Worm (Caenorhabditis elegans) whole organism, L4 larva: ENCODE measurements around the gene lgc-47.

Source experiments
- F26F4.8 ChIP-seq: fragments of 200-800 bp; sonication (Bioruptor generic); conservative IDR thresholded peaks from 2 replicates; pipeline ENCODE4 v1.3.6; 2022; ENCODE audit warnings: missing genetic modification characterization, missing compliant biosample characterization
- F49E8.2 ChIP-seq: sonication (generic microtip); optimal IDR thresholded peaks from 2 replicates; lab custom pipeline; 2016; ENCODE audit warnings: missing compliant biosample characterization, mild to moderate bottlenecking, missing genetic modification characterization, borderline replicate concordance
- T20F7.1 ChIP-seq: fragments of 200-800 bp; sonication (Bioruptor generic); optimal IDR thresholded peaks from 2 replicates; lab custom pipeline; 2018; ENCODE audit warnings: mild to moderate bottlenecking, missing genetic modification characterization, missing compliant biosample characterization
- ZK337.2 ChIP-seq: fragments of 200-800 bp; sonication (Bioruptor generic); IDR thresholded peaks from 2 replicates; pipeline ENCODE4 v1.3.6; 2022; ENCODE audit warnings: missing genetic modification reagents, missing genetic modification characterization, missing compliant biosample characterization
- ZK546.5 ChIP-seq, 2 experiments: sonication (generic microtip); optimal IDR thresholded peaks; 2 replicates each; lab custom pipeline; 2017; ENCODE audit warnings: missing biosample characterization in 2 of 2, missing genetic modification characterization in 2 of 2
- aha-1 ChIP-seq: fragments of 150-350 bp; peaks from one replicate; lab custom pipeline; 2014; ENCODE audit warnings: missing biosample characterization, missing genetic modification characterization
- ama-1 ChIP-seq: fragments of 150-350 bp; optimal IDR thresholded peaks from 2 replicates; lab custom pipeline; 2014; ENCODE audit warnings: inconsistent platforms, mixed read lengths
- arid-1 ChIP-seq: fragments of 200-800 bp; sonication (Bioruptor generic); conservative IDR thresholded peaks from 2 replicates; pipeline ENCODE4 v1.3.6; 2022; ENCODE audit warnings: missing genetic modification reagents, missing genetic modification characterization, missing compliant biosample characterization
- ceh-20 ChIP-seq: fragments of 200-800 bp; sonication (Bioruptor generic); IDR thresholded peaks from 2 replicates; pipeline ENCODE4 v1.3.6; 2022; ENCODE audit warnings: missing genetic modification reagents, missing genetic modification characterization, missing compliant biosample characterization
- ceh-62 ChIP-seq: sonication (generic microtip); optimal IDR thresholded peaks from 2 replicates; lab custom pipeline; 2017; ENCODE audit warnings: missing biosample characterization, missing genetic modification characterization
- ces-1 ChIP-seq: fragments of 150-350 bp; sonication (generic microtip); optimal IDR thresholded peaks from 4 replicates; lab custom pipeline; 2014; ENCODE audit warnings: missing biosample characterization, missing genetic modification reagents, missing genetic modification characterization
- daf-16 ChIP-seq, 3 experiments: sonication (generic microtip); optimal IDR thresholded peaks; 2 replicates each; lab custom pipeline; 2016 to 2017; ENCODE audit warnings: missing genetic modification characterization in 3 of 3, missing genetic modification reagents in 3 of 3, mild to moderate bottlenecking in 2 of 3, missing compliant biosample characterization in 2 of 3, missing biosample characterization in 1 of 3, moderate library complexity in 1 of 3
- daf-8 ChIP-seq: fragments of 200-800 bp; sonication (Bioruptor generic); IDR thresholded peaks from 2 replicates; pipeline ENCODE4 v1.3.6; 2022; ENCODE audit warnings: missing genetic modification characterization, missing compliant biosample characterization
- dmd-8 ChIP-seq: fragments of 200-800 bp; sonication (Bioruptor generic); IDR thresholded peaks from 2 replicates; pipeline ENCODE4 v1.3.6; 2022; ENCODE audit warnings: missing genetic modification characterization, missing compliant biosample characterization
- dve-1 ChIP-seq: sonication (generic microtip); optimal IDR thresholded peaks from 2 replicates; lab custom pipeline; 2017; ENCODE audit warnings: antibody characterized with exemption, mild to moderate bottlenecking, missing genetic modification characterization, missing compliant biosample characterization; ENCODE audit not compliant: insufficient read depth
- egl-43 ChIP-seq: fragments of 200-800 bp; sonication (Bioruptor generic); IDR thresholded peaks from 2 replicates; pipeline ENCODE4 v1.3.6; 2022; ENCODE audit warnings: missing genetic modification reagents, missing genetic modification characterization, missing compliant biosample characterization
- fkh-10 ChIP-seq: fragments of 150-350 bp; optimal IDR thresholded peaks from 2 replicates; lab custom pipeline; 2014; ENCODE audit warnings: missing biosample characterization, missing genetic modification reagents, missing genetic modification characterization
- gei-8 ChIP-seq: fragments of 200-800 bp; sonication (Bioruptor generic); optimal IDR thresholded peaks from 2 replicates; lab custom pipeline; 2018; ENCODE audit warnings: mild to moderate bottlenecking, missing genetic modification characterization, missing compliant biosample characterization
- hlh-11 ChIP-seq: fragments of 200-800 bp; sonication (Bioruptor generic); optimal IDR thresholded peaks from 2 replicates; lab custom pipeline; 2018; ENCODE audit warnings: mild to moderate bottlenecking, missing genetic modification characterization, missing compliant biosample characterization
- hmg-1.1 ChIP-seq: fragments of 200-800 bp; sonication (Bioruptor generic); IDR thresholded peaks from 2 replicates; pipeline ENCODE4 v1.3.6; 2022; ENCODE audit warnings: missing genetic modification reagents, missing genetic modification characterization, missing compliant biosample characterization
- jun-1 ChIP-seq: fragments of 150-350 bp; optimal IDR thresholded peaks from 2 replicates; lab custom pipeline; 2014; ENCODE audit warnings: missing biosample characterization, missing genetic modification reagents, missing genetic modification characterization
- lin-1 ChIP-seq: fragments of 200-800 bp; sonication (Bioruptor generic); IDR thresholded peaks from 2 replicates; pipeline ENCODE4 v1.3.6; 2022; ENCODE audit warnings: missing genetic modification reagents, missing genetic modification characterization, missing compliant biosample characterization
- lin-38 ChIP-seq: fragments of 200-800 bp; sonication (Bioruptor generic); IDR thresholded peaks from 2 replicates; pipeline ENCODE4 v1.3.6; 2022; ENCODE audit warnings: missing genetic modification reagents, missing genetic modification characterization, missing compliant biosample characterization
- lin-39 ChIP-seq: fragments of 150-350 bp; optimal IDR thresholded peaks from 2 replicates; lab custom pipeline; 2014; ENCODE audit warnings: missing biosample characterization, missing genetic modification reagents, missing genetic modification characterization
- mdt-29 ChIP-seq: fragments of 200-800 bp; sonication (Bioruptor generic); IDR thresholded peaks from 2 replicates; pipeline ENCODE4 v1.3.6; 2022; ENCODE audit warnings: missing genetic modification reagents, missing genetic modification characterization, missing compliant biosample characterization
- mep-1 ChIP-seq: fragments of 150-350 bp; sonication (generic microtip); optimal IDR thresholded peaks from 3 replicates; lab custom pipeline; 2014; ENCODE audit warnings: missing biosample characterization, missing genetic modification characterization
- nhr-102 ChIP-seq: sonication (generic microtip); optimal IDR thresholded peaks from 2 replicates; lab custom pipeline; 2016; ENCODE audit warnings: mild to moderate bottlenecking, missing genetic modification characterization, moderate library complexity, missing compliant biosample characterization
- nhr-41 ChIP-seq: fragments of 200-800 bp; sonication (Bioruptor generic); IDR thresholded peaks from 2 replicates; pipeline ENCODE4 v1.3.6; 2022; ENCODE audit warnings: missing genetic modification reagents, missing genetic modification characterization, missing compliant biosample characterization
- nhr-42 ChIP-seq: fragments of 200-800 bp; sonication (Bioruptor generic); IDR thresholded peaks from 2 replicates; pipeline ENCODE4 v1.3.6; 2022; ENCODE audit warnings: missing genetic modification characterization, missing compliant biosample characterization
- nhr-48 ChIP-seq: sonication (generic microtip); optimal IDR thresholded peaks from 2 replicates; lab custom pipeline; 2016; ENCODE audit warnings: mild to moderate bottlenecking, missing genetic modification characterization, missing compliant biosample characterization
- nhr-77 ChIP-seq: fragments of 150-350 bp; optimal IDR thresholded peaks from 2 replicates; lab custom pipeline; 2014; ENCODE audit warnings: missing biosample characterization, missing genetic modification characterization
- pha-4 ChIP-seq, 2 experiments: fragments of 150-350 bp in 1 of 2; fragments of 200-800 bp in 1 of 2; sonication (Bioruptor generic) in 1 of 2; IDR thresholded peaks in 1 of 2; optimal IDR thresholded peaks in 1 of 2; 2 replicates each; pipeline versions ENCODE4 v1.3.6 to Lab custom; 2014 to 2022; ENCODE audit warnings: missing genetic modification characterization in 2 of 2, missing genetic modification reagents in 2 of 2, missing biosample characterization in 1 of 2, missing compliant biosample characterization in 1 of 2
- rbr-2 ChIP-seq: sonication (generic microtip); optimal IDR thresholded peaks from 2 replicates; lab custom pipeline; 2016; ENCODE audit warnings: missing genotype, missing genetic modification characterization, missing compliant biosample characterization
- saeg-2 ChIP-seq: fragments of 200-800 bp; sonication (Bioruptor generic); IDR thresholded peaks from 2 replicates; pipeline ENCODE4 v1.3.6; 2022; ENCODE audit warnings: missing genetic modification reagents, missing genetic modification characterization, missing compliant biosample characterization
- sdz-12 ChIP-seq: fragments of 200-800 bp; sonication (Bioruptor generic); optimal IDR thresholded peaks from 2 replicates; lab custom pipeline; 2018; ENCODE audit warnings: mild to moderate bottlenecking, missing genetic modification characterization, missing compliant biosample characterization
- spr-1 ChIP-seq: sonication (generic microtip); optimal IDR thresholded peaks from 2 replicates; lab custom pipeline; 2016; ENCODE audit warnings: mild to moderate bottlenecking, missing genetic modification characterization, missing compliant biosample characterization
- tag-97 ChIP-seq: fragments of 200-800 bp; sonication (Bioruptor generic); IDR thresholded peaks from 2 replicates; pipeline ENCODE4 v1.3.6; 2022; ENCODE audit warnings: missing genetic modification characterization, missing compliant biosample characterization
- unc-130 ChIP-seq: sonication (generic microtip); optimal IDR thresholded peaks from 2 replicates; lab custom pipeline; 2016; ENCODE audit warnings: missing genetic modification reagents, missing genetic modification characterization, missing compliant biosample characterization
- unc-39 ChIP-seq: sonication (generic microtip); optimal IDR thresholded peaks from 2 replicates; lab custom pipeline; 2017; ENCODE audit warnings: missing biosample characterization, missing genetic modification characterization
- unc-62 ChIP-seq, 3 experiments: fragments of 150-350 bp in 1 of 3; sonication (generic microtip); optimal IDR thresholded peaks in 2 of 3; peaks in 1 of 3; 1 replicate in 1 of 3; 2 replicates in 2 of 3; lab custom pipeline; 2014 to 2017; ENCODE audit warnings: missing biosample characterization in 3 of 3, missing genetic modification characterization in 3 of 3, missing genetic modification reagents in 3 of 3, missing genotype in 1 of 3
- ztf-11 ChIP-seq: fragments of 150-350 bp; optimal IDR thresholded peaks from 2 replicates; lab custom pipeline; 2014; ENCODE audit warnings: missing biosample characterization, missing genetic modification characterization

lgc-47 gene

ce11 chrX:9845916-9846315, 38.5 kb upstream of the lgc-47 start:
- TF ChIP-seq ZK337.2 (GFP tag; lab: Robert Waterston, UW) (no peak), ztf-11 (tag; lab: Kevin White, UChicago) (no peak), rbr-2 (tag; lab: Kevin White, UChicago) (no peak), mdt-29 (no peak), pha-4 (GFP tag; IDR thresholded peaks at IDR 0.05; lab: Robert Waterston, UW) (no peak), pha-4 (tag; optimal IDR thresholded peaks at IDR 0.05; lab: Kevin White, UChicago) (no peak), sdz-12 (GFP tag; lab: Kevin White, UChicago) (no peak), ceh-20 (no peak), lin-38 (GFP tag; lab: Robert Waterston, UW) (no peak), tag-97 (GFP tag; lab: Robert Waterston, UW) (no peak), ZK546.5 (tag; optimal IDR thresholded peaks at IDR 0.05; lab: Kevin White, UChicago) (no peak), daf-16 (GFP tag; optimal IDR thresholded peaks at IDR 0.05; lab: Kevin White, UChicago) (no peak), daf-16 (tag; optimal IDR thresholded peaks at IDR 0.05; lab: Kevin White, UChicago) (no peak), ama-1 (lab: Kevin White, UChicago) (no peak), ces-1 (no peak)
- TF ChIP-seq, all 104 proteins: peak for 0

DNA sequence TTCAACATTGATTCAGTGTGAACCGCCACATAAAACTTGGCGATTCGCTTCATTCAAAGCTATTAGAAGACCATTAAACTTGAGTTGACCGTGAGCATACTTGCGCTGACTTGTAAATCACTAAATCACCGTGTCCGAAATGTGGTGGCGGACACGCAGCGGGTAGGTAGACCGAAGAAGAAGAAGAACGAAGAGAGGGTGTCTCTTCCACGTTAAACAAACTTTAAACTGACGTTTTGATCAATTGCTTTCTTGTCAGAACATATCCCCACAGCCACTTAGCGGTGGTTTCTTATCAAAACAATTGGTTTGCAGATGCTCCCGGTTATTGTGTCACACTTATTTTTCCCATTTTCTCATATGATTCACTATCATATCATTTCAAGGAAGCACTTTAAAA, 36.1 kb upstream of the lgc-47 start:
- TF ChIP-seq mep-1 (tag; lab: Kevin White, UChicago) (no peak), ZK546.5 (tag; optimal IDR thresholded peaks at IDR 0.05; lab: Kevin White, UChicago) (no peak), nhr-42 (no peak), saeg-2 (GFP tag; lab: Robert Waterston, UW) (no peak), spr-1 (tag; lab: Kevin White, UChicago) (no peak), nhr-48 (tag; lab: Kevin White, UChicago) (no peak), fkh-10 (GFP tag; lab: Kevin White, UChicago) (no peak), unc-130 (GFP tag; lab: Kevin White, UChicago) (no peak), ceh-62 (no peak), egl-43 (GFP tag; lab: Robert Waterston, UW) (no peak), hmg-1.1 (GFP tag; lab: Robert Waterston, UW) (no peak)

DNA sequence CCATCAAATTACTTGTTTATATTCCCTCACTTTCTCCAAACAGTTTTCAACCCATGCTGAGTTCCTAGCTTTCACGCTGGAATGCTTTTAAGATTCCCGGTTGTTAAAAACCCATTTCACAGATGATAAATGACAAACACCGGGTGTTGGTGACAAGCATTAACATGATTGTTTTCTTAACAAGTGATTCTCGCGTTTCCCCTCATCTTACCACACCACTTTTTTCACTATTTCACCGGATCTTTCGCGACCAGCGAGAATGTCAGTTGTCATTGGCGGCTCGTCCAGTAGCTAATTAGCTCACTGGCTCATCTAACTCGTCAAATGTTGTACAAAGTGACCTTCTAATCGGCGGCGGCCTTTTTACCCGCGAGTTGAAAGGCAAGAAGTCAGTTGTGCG, 34.6 kb upstream of the lgc-47 start:
- peak in 1 of 2 experiments; percentile 79 for TF ChIP-seq daf-16 (GFP tag; optimal IDR thresholded peaks at IDR 0.05; lab: Kevin White, UChicago)
- no peak for TF ChIP-seq daf-16 (tag; optimal IDR thresholded peaks at IDR 0.05; lab: Kevin White, UChicago)
- TF ChIP-seq sdz-12 (GFP tag; lab: Kevin White, UChicago): no peak
- TF ChIP-seq egl-43 (GFP tag; lab: Robert Waterston, UW): no peak
- no peak for TF ChIP-seq arid-1 (GFP tag; lab: Robert Waterston, UW)
- peak; percentile 27 for TF ChIP-seq hlh-11 (tag; lab: Kevin White, UChicago)
- TF ChIP-seq unc-62 (GFP tag; optimal IDR thresholded peaks at IDR 0.05 in 1 of 2; lab: Kevin White, UChicago): peak in 1 of 2 experiments; percentile 87
- no peak for TF ChIP-seq unc-62 (tag; optimal IDR thresholded peaks at IDR 0.05; lab: Kevin White, UChicago)
- TF ChIP-seq T20F7.1 (GFP tag; lab: Kevin White, UChicago): no peak
- TF ChIP-seq dmd-8: no peak
- TF ChIP-seq aha-1 (tag; lab: Kevin White, UChicago): peak; percentile 38
- TF ChIP-seq, all 104 proteins: peak for 4

ce11 chrX:9840864-9841263, 33.4 kb upstream of the lgc-47 start:
- TF ChIP-seq jun-1 (tag; lab: Kevin White, UChicago) (no peak), daf-16 (GFP tag; optimal IDR thresholded peaks at IDR 0.05; lab: Kevin White, UChicago) (peak in 1 of 2 experiments; percentile 30), daf-16 (tag; optimal IDR thresholded peaks at IDR 0.05; lab: Kevin White, UChicago) (no peak), unc-62 (GFP tag; optimal IDR thresholded peaks at IDR 0.05 in 1 of 2; lab: Kevin White, UChicago) (peak in 1 of 2 experiments; percentile 47), unc-62 (tag; optimal IDR thresholded peaks at IDR 0.05; lab: Kevin White, UChicago) (no peak)
- TF ChIP-seq, all 104 proteins: peak for 2

ce11 chrX:9837989-9838541, 30.6 kb upstream of the lgc-47 start, which contains the start of gene ipla-2:
TSS of gene ipla-2 (minus strand) at chrX:9838039.
- no peak for TF ChIP-seq lin-1
- TF ChIP-seq spr-1 (tag; lab: Kevin White, UChicago): no peak
- TF ChIP-seq lin-39 (tag; lab: Kevin White, UChicago): no peak
- no peak for TF ChIP-seq F49E8.2 (tag; lab: Kevin White, UChicago)
- TF ChIP-seq unc-39 (tag; lab: Kevin White, UChicago): no peak
- TF ChIP-seq gei-8 (GFP tag; lab: Kevin White, UChicago): no peak
- peak; percentile 34 for TF ChIP-seq nhr-77 (tag; lab: Kevin White, UChicago)
- peak; percentile 72 for TF ChIP-seq dve-1 (tag; lab: Kevin White, UChicago)
- TF ChIP-seq mdt-29: no peak
- no peak for TF ChIP-seq F26F4.8 (GFP tag; lab: Robert Waterston, UW)
- no peak for TF ChIP-seq nhr-41 (GFP tag; lab: Robert Waterston, UW)
- no peak for TF ChIP-seq nhr-42
- TF ChIP-seq nhr-102 (tag; lab: Kevin White, UChicago): no peak
- no peak for TF ChIP-seq daf-8 (GFP tag; lab: Robert Waterston, UW)
- TF ChIP-seq aha-1 (tag; lab: Kevin White, UChicago): peak; percentile 97
- TF ChIP-seq arid-1 (GFP tag; lab: Robert Waterston, UW): no peak
